Worm (Caenorhabditis elegans): ENCODE results near the gene ins-31.
"Not testable (repeated sequence)": the region's sequence is repeated elsewhere in the genome, so short reads cannot be mapped to it uniquely, and the experiment has no call there.

ins-31 gene

DNA sequence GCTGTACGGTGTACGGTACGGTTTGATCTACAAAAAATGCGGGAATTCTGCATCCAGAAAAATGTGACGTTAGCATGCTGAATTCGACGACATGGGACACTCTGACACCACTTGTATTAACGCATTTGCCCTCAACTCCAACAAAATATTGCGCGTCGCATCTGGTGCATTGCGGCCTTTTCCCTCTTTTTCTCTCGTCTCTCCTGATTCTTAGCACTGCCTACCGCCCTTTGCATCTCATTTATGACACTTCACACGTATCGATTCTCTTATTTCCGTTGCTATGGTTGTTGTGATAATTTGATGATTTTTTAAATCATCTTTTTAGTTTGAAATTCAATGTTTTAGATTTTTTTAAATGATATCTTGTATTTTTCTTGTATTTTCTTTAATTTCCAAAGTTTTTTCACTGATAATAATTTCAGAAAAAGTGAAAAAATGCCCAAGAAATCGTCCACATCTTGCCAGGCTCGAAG is 7.9 kb upstream of the ins-31 start, which contains the start of gene T10D4.6:
Gene T10D4.6 (plus strand): TSS at position 426 of the 476 bp plus-strand sequence.
- no peak for TF ChIP-seq unc-62 (GFP tag; optimal IDR thresholded peaks at IDR 0.05)

DNA sequence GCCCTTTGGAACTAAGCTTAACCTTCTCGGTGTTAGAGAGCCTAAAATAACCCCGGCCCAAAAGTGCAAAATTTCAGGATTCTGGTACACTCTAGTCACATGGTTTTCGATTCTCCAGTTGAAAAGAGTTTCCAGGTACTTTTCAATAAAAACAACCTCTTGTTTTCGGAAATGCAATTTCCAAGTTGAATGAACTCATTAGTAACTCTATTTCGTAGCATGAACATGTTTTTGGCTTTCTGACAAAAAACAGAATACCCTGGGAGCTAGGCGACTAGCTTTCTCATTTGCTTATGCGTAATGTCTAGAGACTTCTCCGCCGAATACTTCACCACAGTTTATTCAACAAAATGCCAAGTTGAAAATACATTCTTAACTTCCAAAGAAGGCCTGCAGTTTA is 3.6 kb upstream of the ins-31 start, which contains the start of gene srh-71:
Gene srh-71 (plus strand): TSS at position 301 of the 400 bp plus-strand sequence.
- TF ChIP-seq unc-62 (GFP tag; optimal IDR thresholded peaks at IDR 0.05), result no peak

ce11 chrII:3126341-3126740 is 500 bp upstream of the ins-31 start, which contains the start of gene ins-19:
Gene ins-19, minus strand, starts transcription at chrII:3126441.
- no peak for TF ChIP-seq unc-62 (GFP tag; optimal IDR thresholded peaks at IDR 0.05)

DNA sequence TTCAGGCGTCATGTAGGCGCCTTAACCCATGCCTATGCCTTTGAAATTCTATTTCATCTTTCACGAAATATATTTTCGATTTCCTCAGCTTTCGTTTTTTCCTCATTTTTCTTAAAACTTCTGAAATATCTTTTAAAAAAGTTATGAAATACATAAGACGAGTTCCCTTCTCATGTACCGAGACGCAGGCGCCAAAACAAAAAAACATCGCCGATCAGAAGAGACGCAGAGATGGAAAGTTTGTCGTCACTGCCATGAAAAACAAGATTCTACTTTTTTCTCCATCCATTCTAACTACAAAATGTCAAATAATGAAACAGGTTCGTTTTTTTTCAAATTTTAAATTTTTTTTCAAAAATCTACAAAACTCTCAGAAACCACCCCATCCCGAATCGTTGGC is 2.2 kb downstream of the ins-31 start, which contains the start of gene chil-24:
Gene chil-24 (plus strand): TSS at position 156 of the 400 bp plus-strand sequence.
- no peak for TF ChIP-seq unc-62 (GFP tag; optimal IDR thresholded peaks at IDR 0.05)

ce11 chrII:3135293-3135692 is 8.5 kb downstream of the ins-31 start:
- no peak for TF ChIP-seq unc-62 (GFP tag; optimal IDR thresholded peaks at IDR 0.05)

ce11 chrII:3137804-3138203 is 11.0 kb downstream of the ins-31 start, which contains the start of gene sri-54:
Gene sri-54, minus strand, starts transcription at chrII:3137904.
- no peak for TF ChIP-seq unc-62 (GFP tag; optimal IDR thresholded peaks at IDR 0.05)

- not testable (repeated sequence) for TF ChIP-seq unc-62 (GFP tag; optimal IDR thresholded peaks at IDR 0.05)
Measured at ce11 chrII:3142855-3143254, 16.0 kb downstream of the ins-31 start, which contains the start of gene sri-42. Gene sri-42, minus strand, starts transcription at chrII:3142955.

- TF ChIP-seq unc-62 (GFP tag; optimal IDR thresholded peaks at IDR 0.05), result not testable (repeated sequence)
Measured at ce11 chrII:3144552-3144951, 17.7 kb downstream of the ins-31 start, which contains the start of gene sri-43. Gene sri-43, minus strand, starts transcription at chrII:3144652.

ce11 chrII:3145842-3146241 is 19.0 kb downstream of the ins-31 start, which contains the start of gene T10D4.15:
Gene T10D4.15, plus strand, starts transcription at chrII:3146142.
- TF ChIP-seq unc-62 (GFP tag; optimal IDR thresholded peaks at IDR 0.05), result no peak

ce11 chrII:3148404-3148803 is 21.6 kb downstream of the ins-31 start:
- no peak for TF ChIP-seq unc-62 (GFP tag; optimal IDR thresholded peaks at IDR 0.05)

DNA sequence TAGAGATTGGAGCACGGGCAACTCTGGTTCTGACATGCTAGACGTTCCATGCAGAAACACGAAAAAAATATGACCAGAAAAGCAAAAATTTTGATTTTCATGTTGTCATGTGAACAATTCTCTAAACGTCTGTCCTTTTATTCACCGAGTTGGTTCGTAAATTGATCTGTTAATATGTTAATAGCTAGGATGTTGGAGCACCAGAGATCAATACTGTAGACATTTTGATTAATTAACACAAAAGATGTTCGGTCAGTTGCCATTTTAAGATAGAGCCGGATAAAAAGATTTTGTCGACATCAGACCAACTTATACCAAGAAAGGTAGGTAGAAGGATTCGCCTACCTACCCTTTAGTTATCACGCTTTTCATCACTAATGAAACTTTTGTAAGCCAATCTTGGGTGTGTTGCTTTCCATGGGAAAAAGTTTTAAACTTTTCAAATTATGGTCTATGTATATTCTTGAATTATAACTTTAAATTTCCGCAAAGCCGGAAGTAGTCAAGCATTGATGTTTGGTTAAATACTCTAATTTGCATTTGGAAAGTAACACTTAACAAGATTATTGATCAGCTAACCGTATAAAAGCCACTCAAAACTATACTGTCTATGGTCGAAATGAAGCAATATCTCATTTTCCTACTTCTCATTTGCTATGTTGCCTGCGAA is 22.8 kb downstream of the ins-31 start, which contains the start of the genes T10D4.11 and T10D4.1:
Gene T10D4.11 (minus strand): TSS at position 101 of the 670 bp plus-strand sequence.
Gene T10D4.1 (plus strand): TSS at position 620 of the 670 bp plus-strand sequence.
- TF ChIP-seq unc-62 (GFP tag; optimal IDR thresholded peaks at IDR 0.05), result no peak

ce11 chrII:3151615-3152014 is 24.8 kb downstream of the ins-31 start, which contains the start of the genes T10D4.14 and T10D4.19:
Gene T10D4.14, minus strand, starts transcription at chrII:3151715.
Gene T10D4.19, plus strand, starts transcription at chrII:3151918.
- TF ChIP-seq unc-62 (GFP tag; optimal IDR thresholded peaks at IDR 0.05), result no peak

DNA sequence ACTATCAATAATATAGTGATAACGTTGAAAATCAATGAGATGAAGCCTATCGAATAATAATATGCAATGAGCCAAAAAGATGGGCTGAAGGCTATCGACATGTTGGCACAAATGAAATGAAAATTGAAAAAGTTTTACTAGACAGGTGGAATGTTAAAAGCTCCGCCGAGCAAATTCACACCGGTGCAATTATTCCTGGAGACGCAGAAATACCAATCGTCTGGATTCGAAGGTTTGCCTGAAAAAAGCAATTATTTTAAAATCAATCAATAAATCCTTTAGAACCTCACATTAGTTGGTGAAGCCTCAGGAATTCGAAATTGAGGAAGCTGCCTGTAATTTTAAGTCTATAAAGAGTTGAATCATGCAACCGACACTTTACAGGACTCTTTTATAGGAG is 27.5 kb downstream of the ins-31 start, which contains the start of gene sri-32:
Gene sri-32 (minus strand): TSS at position 101 of the 400 bp plus-strand sequence.
- TF ChIP-seq unc-62 (GFP tag; optimal IDR thresholded peaks at IDR 0.05), result no peak

DNA sequence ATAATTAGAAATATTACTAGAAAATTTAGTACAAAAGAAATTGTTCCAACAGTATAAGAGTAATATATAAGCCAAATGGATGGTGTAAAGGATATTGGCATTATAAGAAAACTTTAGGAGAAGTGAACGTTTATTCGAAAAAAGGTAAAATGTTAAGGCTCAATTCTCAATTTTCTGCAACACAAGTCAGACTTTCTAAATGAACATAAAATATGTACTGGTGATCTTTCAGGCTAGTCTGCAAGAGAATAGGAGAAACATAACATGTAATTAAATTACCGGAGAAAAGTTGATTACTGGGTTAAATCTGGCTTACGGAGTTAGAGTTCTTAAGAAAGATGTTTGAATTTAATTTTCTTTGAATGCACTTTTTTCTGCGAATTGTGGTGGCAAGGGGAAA is 29.9 kb downstream of the ins-31 start, which contains the start of gene sri-33:
Gene sri-33 (minus strand): TSS at position 101 of the 400 bp plus-strand sequence.
- TF ChIP-seq unc-62 (GFP tag; optimal IDR thresholded peaks at IDR 0.05), result no peak

- no peak for TF ChIP-seq unc-62 (GFP tag; optimal IDR thresholded peaks at IDR 0.05)
Measured at ce11 chrII:3158985-3159384, 32.1 kb downstream of the ins-31 start, which contains the start of gene sri-34. Gene sri-34, minus strand, starts transcription at chrII:3159085.

DNA sequence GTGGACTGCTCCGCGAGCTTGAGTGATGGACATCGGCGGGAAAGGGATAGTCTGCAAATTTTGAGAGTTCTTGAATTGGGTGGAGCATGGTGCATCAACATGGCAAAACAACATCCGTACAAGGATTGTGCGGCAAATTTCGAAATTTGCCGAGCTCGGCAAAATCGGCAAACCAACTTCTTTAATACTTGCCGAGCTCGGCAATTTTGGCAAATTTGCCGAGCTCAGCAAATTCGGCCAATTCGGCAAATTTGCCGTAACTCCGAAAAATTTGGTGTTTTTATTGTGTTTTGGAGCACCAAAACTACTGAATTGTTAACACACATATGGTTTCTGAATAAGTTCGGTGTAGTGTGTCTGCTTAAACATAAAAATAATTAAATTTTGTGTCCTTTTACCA is 43.2 kb downstream of the ins-31 start, which contains the start of gene fbxc-55:
Gene fbxc-55 (minus strand): TSS at position 101 of the 400 bp plus-strand sequence.
- no peak for TF ChIP-seq unc-62 (GFP tag; optimal IDR thresholded peaks at IDR 0.05)
